Worm (Caenorhabditis elegans): ENCODE measurements around the gene clec-65.

Gene clec-65

DNA sequence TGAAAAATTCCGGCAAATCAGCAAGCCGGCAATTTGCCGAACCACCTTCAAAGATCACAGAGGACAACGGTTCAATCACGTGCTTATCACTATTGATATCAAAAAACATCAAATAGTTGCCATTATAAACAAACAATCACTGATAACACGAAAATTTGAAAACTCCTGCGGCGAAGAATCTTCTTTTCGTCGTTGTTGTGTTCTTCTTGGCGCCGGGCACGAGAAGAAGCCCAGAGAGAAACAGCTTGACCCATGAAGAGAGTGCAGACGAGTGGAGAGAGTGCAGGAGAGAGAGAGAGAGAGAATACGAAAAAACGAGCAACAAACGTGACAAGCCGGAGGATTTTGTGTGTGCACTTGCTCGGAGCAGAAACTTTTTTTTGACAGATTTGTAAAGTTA lies 22.4 kb upstream of the clec-65 start (continued):
- TF ChIP-seq ceh-44 (GFP tag; IDR thresholded peaks at IDR 0.05) (no peak), rbr-2 (tag; optimal IDR thresholded peaks at IDR 0.05) (no peak), lsy-2 (tag; optimal IDR thresholded peaks at IDR 0.05) (peak in 1 of 2 experiments; percentile 61), lin-29 (GFP tag; IDR thresholded peaks at IDR 0.05) (no peak), F44E2.7 (GFP tag; IDR thresholded peaks at IDR 0.05) (no peak), lim-7 (GFP tag; IDR thresholded peaks at IDR 0.05) (no peak), ceh-82 (tag; optimal IDR thresholded peaks at IDR 0.05) (no peak), gei-8 (GFP tag; optimal IDR thresholded peaks at IDR 0.05) (peak; percentile 41), fkh-10 (GFP tag; optimal IDR thresholded peaks at IDR 0.05) (no peak), dpl-1 (GFP tag; optimal IDR thresholded peaks at IDR 0.05) (no peak), sdz-12 (GFP tag; optimal IDR thresholded peaks at IDR 0.05) (no peak), hif-1 (tag; optimal IDR thresholded peaks at IDR 0.05) (peak; percentile 63 to 99), unc-62 (GFP tag; optimal IDR thresholded peaks at IDR 0.05 in 1 of 2) (no peak), unc-62 (tag; optimal IDR thresholded peaks at IDR 0.05) (no peak), ceh-32 (tag; optimal IDR thresholded peaks at IDR 0.05; ENCODE audit: poor library complexity) (no peak), lin-15B (tag; optimal IDR thresholded peaks at IDR 0.05) (no peak), lin-38 (GFP tag; IDR thresholded peaks at IDR 0.05) (peak; percentile 37), ZK337.2 (GFP tag; IDR thresholded peaks at IDR 0.05) (no peak), zfp-2 (tag; optimal IDR thresholded peaks at IDR 0.05) (no peak), aly-2 (tag; optimal IDR thresholded peaks at IDR 0.05) (no peak), php-3 (GFP tag; IDR thresholded peaks at IDR 0.05) (peak; percentile 66), daf-12 (tag; optimal IDR thresholded peaks at IDR 0.05) (no peak), mdl-1 (tag; optimal IDR thresholded peaks at IDR 0.05) (peak; percentile 43 to 90), mxl-2 (GFP tag; conservative IDR thresholded peaks at IDR 0.05) (no peak), tra-1 (GFP tag; IDR thresholded peaks at IDR 0.05) (peak; percentile 85), set-16 (GFP tag; IDR thresholded peaks at IDR 0.05) (peak; percentile 33), fos-1 (tag; optimal IDR thresholded peaks at IDR 0.05) (no peak), unc-39 (tag; optimal IDR thresholded peaks at IDR 0.05) (no peak), daf-19 (GFP tag; conservative IDR thresholded peaks at IDR 0.05) (no peak), skn-1 (tag; optimal IDR thresholded peaks at IDR 0.05) (no peak), tag-97 (GFP tag; IDR thresholded peaks at IDR 0.05) (no peak), spr-3 (GFP tag; optimal IDR thresholded peaks at IDR 0.05) (no peak), nhr-111 (GFP tag; optimal IDR thresholded peaks at IDR 0.05) (no peak), ZK546.5 (tag; optimal IDR thresholded peaks at IDR 0.05) (no peak), mep-1 (tag; optimal IDR thresholded peaks at IDR 0.05) (peak; percentile 68), madf-5 (GFP tag; IDR thresholded peaks at IDR 0.05) (no peak), nhr-48 (tag; optimal IDR thresholded peaks at IDR 0.05) (peak; percentile 62), nhr-6 (tag; optimal IDR thresholded peaks at IDR 0.05) (peak; percentile 58), daf-8 (GFP tag; IDR thresholded peaks at IDR 0.05) (no peak), lin-39 (tag; optimal IDR thresholded peaks at IDR 0.05) (no peak), Y48G9A.11 (GFP tag; IDR thresholded peaks at IDR 0.05) (no peak), attf-4 (tag; optimal IDR thresholded peaks at IDR 0.05) (no peak), zip-2 (tag; optimal IDR thresholded peaks at IDR 0.05) (no peak), nhr-76 (tag; optimal IDR thresholded peaks at IDR 0.05) (no peak), nhr-102 (tag; optimal IDR thresholded peaks at IDR 0.05) (peak; percentile 69), zip-11 (GFP tag; IDR thresholded peaks at IDR 0.05) (no peak), jun-1 (tag; optimal IDR thresholded peaks at IDR 0.05) (no peak), mes-2 (tag; optimal IDR thresholded peaks at IDR 0.05; ENCODE audit: poor library complexity, severe bottlenecking) (peak; percentile 43), vab-7 (GFP tag; IDR thresholded peaks at IDR 0.05) (no peak), F26F4.8 (GFP tag; conservative IDR thresholded peaks at IDR 0.05) (no peak), nhr-28 (tag; optimal IDR thresholded peaks at IDR 0.05) (peak; percentile 88), nhr-77 (tag; optimal IDR thresholded peaks at IDR 0.05) (peak; percentile 72), daf-16 (GFP tag; optimal IDR thresholded peaks at IDR 0.05) (peak; percentile 72 to 85), daf-16 (tag; optimal IDR thresholded peaks at IDR 0.05) (peak; percentile 99)

All from whole organism, L4 larva.